Fruit fly (Drosophila melanogaster) whole organism: ENCODE data around the gene Cog4.

Experiments used
- CG8478 ChIP-seq: fragments of >200 bp; optimal IDR thresholded peaks from 2 replicates; lab custom pipeline; 2018; ENCODE audit warnings: inconsistent platforms
- pan ChIP-seq: fragments of >200 bp; optimal IDR thresholded peaks from 2 replicates; lab custom pipeline; 2017

DNA sequence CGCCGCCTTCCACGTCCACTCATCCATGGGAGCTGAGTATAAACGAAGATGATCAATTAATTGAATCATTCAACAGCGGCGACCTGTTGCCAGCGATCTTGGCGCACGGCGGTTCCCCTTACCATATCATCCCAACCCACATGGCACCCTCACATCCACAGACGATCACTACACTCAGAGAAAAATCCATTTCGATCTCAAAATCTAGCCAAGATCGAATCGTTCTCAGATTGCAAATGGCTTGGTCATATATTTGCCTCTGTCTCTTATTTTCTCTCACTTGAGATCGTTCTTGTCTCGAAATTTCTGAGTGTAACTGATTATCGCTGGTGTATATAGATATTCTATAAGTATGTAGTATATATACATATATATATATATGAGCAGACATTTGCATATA is 20.0 kb downstream of the Cog4 start:
- no peak for TF ChIP-seq pan (lab: Kevin White, UChicago)
- TF ChIP-seq CG8478 (lab: Kevin White, UChicago) = no peak
